Worm (Caenorhabditis elegans) whole organism, L2 larva: ENCODE measurements around the gene txdc-17.

Source experiments
- C34F6.9 ChIP-seq: fragments of 150-350 bp; optimal IDR thresholded peaks from 2 replicates; lab custom pipeline; 2014; ENCODE audit warnings: missing biosample characterization, missing genetic modification characterization
- F13H6.1 ChIP-seq: sonication (generic microtip); optimal IDR thresholded peaks from 2 replicates; lab custom pipeline; 2016; ENCODE audit warnings: missing genetic modification characterization, missing compliant biosample characterization
- R02D3.7 ChIP-seq: fragments of 150-350 bp; optimal IDR thresholded peaks from 2 replicates; lab custom pipeline; 2014; ENCODE audit warnings: missing biosample characterization, missing genetic modification characterization
- Y55F3AM.14 ChIP-seq: fragments of 200-800 bp; sonication (Bioruptor generic); optimal IDR thresholded peaks from 2 replicates; lab custom pipeline; 2018; ENCODE audit warnings: mild to moderate bottlenecking, missing genetic modification characterization, missing compliant biosample characterization
- ZK546.5 ChIP-seq: sonication (generic microtip); optimal IDR thresholded peaks from 2 replicates; lab custom pipeline; 2017; ENCODE audit warnings: missing biosample characterization, missing genetic modification characterization
- aly-2 ChIP-seq: fragments of 150-350 bp; optimal IDR thresholded peaks from 2 replicates; lab custom pipeline; 2014; ENCODE audit warnings: missing biosample characterization, missing genetic modification characterization
- ama-1 ChIP-seq: fragments of 150-350 bp; optimal IDR thresholded peaks from 2 replicates; lab custom pipeline; 2018; ENCODE audit warnings: inconsistent platforms
- blmp-1 ChIP-seq: sonication (generic microtip); optimal IDR thresholded peaks from 2 replicates; lab custom pipeline; 2017; ENCODE audit warnings: missing genetic modification characterization, mild to moderate bottlenecking, missing compliant biosample characterization, antibody characterized with exemption, moderate library complexity; ENCODE audit not compliant: insufficient read depth
- ceh-16 ChIP-seq: fragments of 150-350 bp; optimal IDR thresholded peaks from 2 replicates; lab custom pipeline; 2014; ENCODE audit warnings: missing biosample characterization, missing genetic modification characterization
- ceh-82 ChIP-seq: fragments of 150-350 bp; optimal IDR thresholded peaks from 2 replicates; lab custom pipeline; 2014; ENCODE audit warnings: missing biosample characterization, missing genetic modification characterization
- crh-2 ChIP-seq: sonication (generic microtip); optimal IDR thresholded peaks from 2 replicates; lab custom pipeline; 2017; ENCODE audit warnings: missing biosample characterization, missing genetic modification characterization
- dmd-4 ChIP-seq: sonication (generic microtip); optimal IDR thresholded peaks from 2 replicates; lab custom pipeline; 2017; ENCODE audit warnings: missing biosample characterization, missing genetic modification characterization
- egl-27 ChIP-seq: sonication (generic microtip); optimal IDR thresholded peaks from 3 replicates; lab custom pipeline; 2017; ENCODE audit warnings: missing biosample characterization, missing genetic modification reagents, missing genetic modification characterization
- elt-1 ChIP-seq: fragments of 150-350 bp; optimal IDR thresholded peaks from 2 replicates; lab custom pipeline; 2014; ENCODE audit warnings: missing biosample characterization, missing genetic modification characterization
- elt-3 ChIP-seq: sonication (generic microtip); optimal IDR thresholded peaks from 2 replicates; lab custom pipeline; 2017; ENCODE audit warnings: missing biosample characterization, missing genetic modification characterization
- fos-1 ChIP-seq: fragments of 150-350 bp; optimal IDR thresholded peaks from 2 replicates; lab custom pipeline; 2014; ENCODE audit warnings: missing biosample characterization, missing genetic modification characterization
- gmeb-1 ChIP-seq: fragments of 150-350 bp; optimal IDR thresholded peaks from 2 replicates; lab custom pipeline; 2014; ENCODE audit warnings: missing biosample characterization, missing genetic modification characterization
- lin-11 ChIP-seq: fragments of 150-350 bp; sonication (generic microtip); optimal IDR thresholded peaks from 2 replicates; lab custom pipeline; 2014; ENCODE audit warnings: missing biosample characterization, missing genetic modification characterization, inconsistent platforms, mixed read lengths
- lin-13 ChIP-seq: fragments of 150-350 bp; optimal IDR thresholded peaks from 2 replicates; lab custom pipeline; 2014; ENCODE audit warnings: missing biosample characterization, missing genetic modification reagents, missing genetic modification characterization
- lin-39 ChIP-seq: fragments of 150-350 bp; optimal IDR thresholded peaks from 2 replicates; lab custom pipeline; 2014; ENCODE audit warnings: missing biosample characterization, missing genetic modification reagents, missing genetic modification characterization
- lsy-2 ChIP-seq, 2 experiments: fragments of 150-350 bp in 1 of 2; sonication (generic microtip) in 1 of 2; optimal IDR thresholded peaks; 2 replicates each; lab custom pipeline; 2014 to 2017; ENCODE audit warnings: missing biosample characterization in 2 of 2, missing genetic modification characterization in 2 of 2
- mab-5 ChIP-seq: fragments of 150-350 bp; optimal IDR thresholded peaks from 2 replicates; lab custom pipeline; 2014; ENCODE audit warnings: missing biosample characterization, missing genetic modification characterization
- mbf-1 ChIP-seq: sonication (generic microtip); optimal IDR thresholded peaks from 2 replicates; lab custom pipeline; 2017; ENCODE audit warnings: missing biosample characterization, missing genetic modification characterization
- mdl-1 ChIP-seq, 2 experiments: fragments of 150-350 bp in 1 of 2; sonication (generic microtip) in 1 of 2; optimal IDR thresholded peaks; 2 replicates each; lab custom pipeline; 2017; ENCODE audit warnings: missing biosample characterization in 2 of 2, missing genetic modification characterization in 2 of 2
- nhr-10 ChIP-seq: sonication (generic microtip); optimal IDR thresholded peaks from 2 replicates; lab custom pipeline; 2017; ENCODE audit warnings: missing biosample characterization, missing genetic modification characterization
- nhr-11 ChIP-seq: fragments of 150-350 bp; optimal IDR thresholded peaks from 2 replicates; lab custom pipeline; 2014; ENCODE audit warnings: missing biosample characterization, missing genetic modification characterization
- nhr-12 ChIP-seq: fragments of 150-350 bp; optimal IDR thresholded peaks from 2 replicates; lab custom pipeline; 2014; ENCODE audit warnings: missing biosample characterization, missing genetic modification characterization
- nhr-129 ChIP-seq: fragments of 150-350 bp; optimal IDR thresholded peaks from 2 replicates; lab custom pipeline; 2014; ENCODE audit warnings: missing biosample characterization, missing genetic modification characterization
- nhr-21 ChIP-seq: fragments of 150-350 bp; optimal IDR thresholded peaks from 2 replicates; lab custom pipeline; 2014; ENCODE audit warnings: missing biosample characterization, missing genetic modification characterization
- nhr-23 ChIP-seq: fragments of 150-350 bp; optimal IDR thresholded peaks from 2 replicates; lab custom pipeline; 2014; ENCODE audit warnings: missing biosample characterization, missing genetic modification reagents, missing genetic modification characterization
- nhr-25 ChIP-seq: fragments of 150-350 bp; sonication (generic microtip); optimal IDR thresholded peaks from 3 replicates; lab custom pipeline; 2014; ENCODE audit warnings: missing biosample characterization, missing genetic modification characterization
- nhr-6 ChIP-seq: fragments of 150-350 bp; optimal IDR thresholded peaks from 2 replicates; lab custom pipeline; 2014; ENCODE audit warnings: missing biosample characterization, missing genetic modification characterization
- nhr-77 ChIP-seq: fragments of 150-350 bp; optimal IDR thresholded peaks from 2 replicates; lab custom pipeline; 2014; ENCODE audit warnings: missing biosample characterization, missing genetic modification characterization
- peb-1 ChIP-seq: fragments of 150-350 bp; optimal IDR thresholded peaks from 2 replicates; lab custom pipeline; 2014; ENCODE audit warnings: missing biosample characterization, missing genetic modification characterization
- sem-4 ChIP-seq: fragments of 150-350 bp; optimal IDR thresholded peaks from 2 replicates; lab custom pipeline; 2014; ENCODE audit warnings: missing biosample characterization, missing genetic modification reagents, missing genetic modification characterization
- skn-1 ChIP-seq: sonication (generic microtip); optimal IDR thresholded peaks from 2 replicates; lab custom pipeline; 2017; ENCODE audit warnings: missing biosample characterization, missing genetic modification characterization
- sma-9 ChIP-seq, 2 experiments: fragments of 150-350 bp in 1 of 2; sonication (generic microtip) in 1 of 2; optimal IDR thresholded peaks; 2 replicates each; lab custom pipeline; 2014 to 2016; ENCODE audit warnings: missing genetic modification characterization in 2 of 2, mild to moderate bottlenecking in 1 of 2, missing biosample characterization in 1 of 2, missing compliant biosample characterization in 1 of 2, missing genetic modification reagents in 1 of 2, moderate library complexity in 1 of 2
- snpc-4 ChIP-seq: fragments of 150-350 bp; optimal IDR thresholded peaks from 2 replicates; lab custom pipeline; 2014; ENCODE audit warnings: missing biosample characterization, missing genetic modification characterization
- unc-39 ChIP-seq: fragments of 150-350 bp; optimal IDR thresholded peaks from 2 replicates; lab custom pipeline; 2014; ENCODE audit warnings: missing biosample characterization, missing genetic modification characterization
- unc-55 ChIP-seq: fragments of 150-350 bp; sonication (generic microtip); optimal IDR thresholded peaks from 3 replicates; lab custom pipeline; 2014; ENCODE audit warnings: missing biosample characterization, missing genetic modification reagents, missing genetic modification characterization
- unc-62 ChIP-seq: fragments of 150-350 bp; optimal IDR thresholded peaks from 2 replicates; lab custom pipeline; 2014; ENCODE audit warnings: missing biosample characterization, missing genetic modification reagents, missing genetic modification characterization
- zag-1 ChIP-seq: fragments of 150-350 bp; optimal IDR thresholded peaks from 2 replicates; lab custom pipeline; 2014; ENCODE audit warnings: missing biosample characterization, missing genetic modification characterization
- ztf-1 ChIP-seq: fragments of 200-800 bp; sonication (Bioruptor generic); conservative IDR thresholded peaks from 2 replicates; pipeline ENCODE4 v1.3.6; 2022; ENCODE audit warnings: missing genetic modification characterization, missing compliant biosample characterization
- ztf-11 ChIP-seq: sonication (generic microtip); optimal IDR thresholded peaks from 2 replicates; lab custom pipeline; 2017; ENCODE audit warnings: missing biosample characterization, missing genetic modification characterization
- ztf-4 ChIP-seq: fragments of 150-350 bp; optimal IDR thresholded peaks from 2 replicates; lab custom pipeline; 2014; ENCODE audit warnings: missing biosample characterization, missing genetic modification characterization

Gene txdc-17

DNA sequence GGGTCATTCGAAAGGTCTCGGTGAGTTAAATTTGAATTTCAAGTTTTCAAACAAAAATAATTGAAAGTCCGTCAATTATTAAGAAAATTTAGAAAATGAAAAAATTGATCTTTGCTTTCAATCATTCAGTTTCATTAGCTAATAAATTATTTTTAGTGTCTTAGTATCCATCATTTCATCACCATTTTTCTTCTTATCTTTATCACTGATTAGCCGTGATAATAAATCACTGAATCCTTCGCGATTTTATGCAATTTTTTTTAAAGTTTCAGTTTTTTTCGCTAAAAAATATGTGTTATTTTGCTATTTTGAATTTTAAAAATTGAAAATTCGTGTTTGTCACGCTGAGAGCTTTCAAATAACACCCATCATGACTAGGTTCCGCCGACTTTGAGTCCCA is 34.6 kb downstream of the txdc-17 start:
- TF ChIP-seq egl-27 (tag; lab: Kevin White, UChicago): no peak
- TF ChIP-seq ZK546.5 (tag; lab: Kevin White, UChicago): no peak
- TF ChIP-seq snpc-4 (tag; lab: Kevin White, UChicago): no peak
- TF ChIP-seq sma-9 (GFP tag; optimal IDR thresholded peaks at IDR 0.05; lab: Kevin White, UChicago): no peak
- TF ChIP-seq sma-9 (tag; optimal IDR thresholded peaks at IDR 0.05; lab: Kevin White, UChicago): no peak
- TF ChIP-seq elt-1 (tag; lab: Kevin White, UChicago): no peak
- no peak for TF ChIP-seq sem-4 (tag; lab: Kevin White, UChicago)
- no peak for TF ChIP-seq nhr-10
- TF ChIP-seq ztf-11: no peak
- no peak for TF ChIP-seq lsy-2 (tag; optimal IDR thresholded peaks at IDR 0.05; lab: Kevin White, UChicago)
- no peak for TF ChIP-seq F13H6.1 (tag; lab: Kevin White, UChicago)
- TF ChIP-seq nhr-77 (tag; lab: Kevin White, UChicago): no peak
- no peak for TF ChIP-seq ztf-1 (GFP tag; lab: Robert Waterston, UW)
- TF ChIP-seq blmp-1 (tag; lab: Kevin White, UChicago): no peak
- no peak for TF ChIP-seq mab-5 (tag; lab: Kevin White, UChicago)
- no peak for TF ChIP-seq crh-2 (tag; lab: Kevin White, UChicago)
- TF ChIP-seq Y55F3AM.14 (GFP tag; lab: Kevin White, UChicago): no peak
- TF ChIP-seq elt-3 (tag; lab: Kevin White, UChicago): no peak

DNA sequence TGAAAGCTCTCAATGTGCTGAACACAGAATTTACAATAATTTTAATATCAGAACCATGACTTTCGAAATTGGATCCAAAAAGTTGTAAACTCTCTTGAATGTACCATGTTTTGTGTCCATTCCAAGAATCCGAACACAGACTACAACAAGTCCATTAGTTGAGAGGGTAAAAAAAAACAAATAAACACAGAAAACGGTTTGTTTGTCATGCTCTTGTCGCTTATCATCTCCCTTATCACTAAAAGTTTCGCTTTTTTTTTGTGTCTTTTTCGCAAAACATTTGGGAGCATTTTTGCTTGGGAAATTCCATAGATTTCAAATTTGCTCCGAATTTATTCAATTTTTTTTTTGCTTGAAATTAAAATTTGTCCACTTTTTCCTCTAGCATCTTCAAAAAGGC is 35.0 kb downstream of the txdc-17 start:
- TF ChIP-seq ztf-4 (tag; lab: Kevin White, UChicago) (no peak), ztf-11 (no peak), skn-1 (peak; percentile 53), mdl-1 (tag; optimal IDR thresholded peaks at IDR 0.05; lab: Kevin White, UChicago) (no peak), elt-1 (tag; lab: Kevin White, UChicago) (no peak), nhr-11 (tag; lab: Kevin White, UChicago) (no peak), nhr-25 (tag; lab: Kevin White, UChicago) (no peak), ceh-82 (tag; lab: Kevin White, UChicago) (no peak), ama-1 (no peak), lin-13 (no peak), sma-9 (GFP tag; optimal IDR thresholded peaks at IDR 0.05; lab: Kevin White, UChicago) (peak; percentile 63), sma-9 (tag; optimal IDR thresholded peaks at IDR 0.05; lab: Kevin White, UChicago) (no peak), sem-4 (tag; lab: Kevin White, UChicago) (no peak), nhr-129 (tag; lab: Kevin White, UChicago) (no peak), crh-2 (tag; lab: Kevin White, UChicago) (peak; percentile 13), nhr-23 (tag; lab: Kevin White, UChicago) (no peak), elt-3 (tag; lab: Kevin White, UChicago) (no peak), nhr-12 (tag; lab: Kevin White, UChicago) (no peak), peb-1 (tag; lab: Kevin White, UChicago) (no peak), mbf-1 (tag; lab: Kevin White, UChicago) (no peak), ztf-1 (GFP tag; lab: Robert Waterston, UW) (no peak), F13H6.1 (tag; lab: Kevin White, UChicago) (peak; percentile 24), fos-1 (tag; lab: Kevin White, UChicago) (peak; percentile 60), snpc-4 (tag; lab: Kevin White, UChicago) (no peak), ceh-16 (tag; lab: Kevin White, UChicago) (no peak), mab-5 (tag; lab: Kevin White, UChicago) (no peak), gmeb-1 (tag; lab: Kevin White, UChicago) (no peak), lin-11 (tag; lab: Kevin White, UChicago) (no peak), C34F6.9 (tag; lab: Kevin White, UChicago) (no peak), egl-27 (tag; lab: Kevin White, UChicago) (no peak), blmp-1 (tag; lab: Kevin White, UChicago) (no peak), unc-62 (GFP tag; lab: Kevin White, UChicago) (no peak), aly-2 (tag; lab: Kevin White, UChicago) (no peak), dmd-4 (no peak), lin-39 (no peak), nhr-77 (tag; lab: Kevin White, UChicago) (no peak), R02D3.7 (no peak), nhr-21 (tag; lab: Kevin White, UChicago) (no peak), zag-1 (tag; lab: Kevin White, UChicago) (no peak), nhr-6 (tag; lab: Kevin White, UChicago) (no peak), unc-55 (GFP tag; lab: Kevin White, UChicago) (no peak), lsy-2 (tag; optimal IDR thresholded peaks at IDR 0.05; lab: Kevin White, UChicago) (no peak), unc-39 (no peak)
